Worm (Caenorhabditis elegans): ENCODE data around the gene F40F8.5.

- TF ChIP-seq aly-1 (tag; optimal IDR thresholded peaks at IDR 0.05) (no peak), F13C5.2 (tag; optimal IDR thresholded peaks at IDR 0.05) (no peak), B0310.2 (tag; optimal IDR thresholded peaks at IDR 0.05) (no peak), sea-1 (GFP tag; conservative IDR thresholded peaks at IDR 0.05) (no peak), ama-1 (optimal IDR thresholded peaks at IDR 0.05) (no peak), tbx-37 (GFP tag; conservative IDR thresholded peaks at IDR 0.05) (no peak), hmg-4 (GFP tag; optimal IDR thresholded peaks at IDR 0.05) (no peak), scrt-1 (GFP tag; IDR thresholded peaks at IDR 0.05) (no peak)
Measured at ce11 chrII:11091577-11091976, 43.2 kb downstream of the F40F8.5 start.
